Fruit fly (Drosophila melanogaster) whole organism, embryonic: Measurements from ENCODE around the gene Dyrk2.

ENCODE experiments used
- BtbVII ChIP-seq: fragments of 200-800 bp; sonication (Bioruptor generic); optimal IDR thresholded peaks from 3 replicates; lab custom pipeline; 2017; ENCODE audit warnings: missing biosample characterization, mild to moderate bottlenecking, missing genetic modification characterization
- CG10267 ChIP-seq: fragments of 200-800 bp; sonication (Bioruptor generic); optimal IDR thresholded peaks from 2 replicates; lab custom pipeline; 2018; ENCODE audit warnings: missing biosample characterization, mild to moderate bottlenecking, missing genetic modification characterization, moderate library complexity
- CG10543 ChIP-seq: fragments of 200-800 bp; sonication (Bioruptor generic); optimal IDR thresholded peaks from 3 replicates; lab custom pipeline; 2017; ENCODE audit warnings: missing biosample characterization, mild to moderate bottlenecking, missing genetic modification characterization, moderate library complexity
- CG11247 ChIP-seq: fragments of 200-800 bp; sonication (Bioruptor generic); IDR thresholded peaks from 2 replicates; pipeline ENCODE4 v1.3.6; 2022; ENCODE audit warnings: missing biosample characterization, missing genetic modification characterization
- CG12155 ChIP-seq: fragments of 200-800 bp; sonication (Bioruptor generic); optimal IDR thresholded peaks from 3 replicates; lab custom pipeline; 2016; ENCODE audit warnings: missing biosample characterization, missing genetic modification characterization
- CG14014 ChIP-seq: fragments of 200-800 bp; sonication (Bioruptor generic); IDR thresholded peaks from 2 replicates; pipeline ENCODE4 v1.3.6; 2022; ENCODE audit warnings: missing biosample characterization, missing genetic modification characterization
- CG14710 ChIP-seq: fragments of 200-800 bp; sonication (Bioruptor generic); optimal IDR thresholded peaks from 3 replicates; lab custom pipeline; 2019; ENCODE audit warnings: missing biosample characterization, mild to moderate bottlenecking, missing genetic modification characterization, moderate library complexity
- CG17328 ChIP-seq: fragments of 200-800 bp; sonication (Bioruptor generic); IDR thresholded peaks from 2 replicates; pipeline ENCODE4 v1.3.6; 2022; ENCODE audit warnings: missing biosample characterization, missing genetic modification characterization
- CG18764 ChIP-seq: fragments of 200-800 bp; sonication (Bioruptor generic); optimal IDR thresholded peaks from 3 replicates; lab custom pipeline; 2016; ENCODE audit warnings: missing biosample characterization, missing genetic modification characterization
- CG2129 ChIP-seq: fragments of 200-800 bp; sonication (Bioruptor generic); IDR thresholded peaks from 2 replicates; pipeline ENCODE4 v1.3.6; 2022; ENCODE audit warnings: missing biosample characterization, missing genetic modification characterization; ENCODE audit not compliant: partially characterized antibody
- CG2875 ChIP-seq: fragments of 200-800 bp; sonication (Bioruptor generic); optimal IDR thresholded peaks from 2 replicates; lab custom pipeline; 2017; ENCODE audit warnings: missing biosample characterization, mild to moderate bottlenecking, missing genetic modification characterization, missing genetic modification reagents
- CG31388 ChIP-seq: fragments of 200-800 bp; sonication (Bioruptor generic); optimal IDR thresholded peaks from 2 replicates; lab custom pipeline; 2016; ENCODE audit warnings: missing biosample characterization, missing genetic modification characterization
- CG3281 ChIP-seq: fragments of 200-800 bp; sonication (Bioruptor generic); optimal IDR thresholded peaks from 3 replicates; lab custom pipeline; 2017; ENCODE audit warnings: missing biosample characterization, mild to moderate bottlenecking, missing genetic modification characterization
- CG34422 ChIP-seq: fragments of 200-800 bp; sonication (Bioruptor generic); IDR thresholded peaks from 3 replicates; pipeline ENCODE4 v1.3.6; 2022; ENCODE audit warnings: missing biosample characterization, missing genetic modification characterization
- CG3847 ChIP-seq: fragments of 200-800 bp; sonication (Bioruptor generic); IDR thresholded peaks from 2 replicates; pipeline ENCODE4 v1.3.6; 2022; ENCODE audit warnings: missing biosample characterization, missing genetic modification characterization
- CG6272 ChIP-seq: fragments of 200-800 bp; sonication (Bioruptor generic); IDR thresholded peaks from 2 replicates; pipeline ENCODE4 v1.3.6; 2022; ENCODE audit warnings: missing biosample characterization, missing genetic modification characterization
- CG7357 ChIP-seq: fragments of 200-800 bp; sonication (Bioruptor generic); IDR thresholded peaks from 3 replicates; pipeline ENCODE4 v1.3.6; 2022; ENCODE audit warnings: missing biosample characterization, missing genetic modification characterization
- CG8388 ChIP-seq: fragments of 200-800 bp; sonication (Bioruptor generic); optimal IDR thresholded peaks from 2 replicates; lab custom pipeline; 2019; ENCODE audit warnings: missing biosample characterization, mild to moderate bottlenecking, missing genetic modification characterization, moderate library complexity
- CG8944 ChIP-seq: fragments of 200-800 bp; sonication (Bioruptor generic); optimal IDR thresholded peaks from 3 replicates; lab custom pipeline; 2016; ENCODE audit warnings: missing biosample characterization, missing genetic modification characterization
- CG9437 ChIP-seq: fragments of 200-800 bp; sonication (Bioruptor generic); optimal IDR thresholded peaks from 2 replicates; lab custom pipeline; 2018; ENCODE audit warnings: missing biosample characterization, mild to moderate bottlenecking, missing genetic modification characterization
- HLH4C ChIP-seq: fragments of 200-800 bp; sonication (Bioruptor generic); IDR thresholded peaks from 3 replicates; pipeline ENCODE4 v1.3.6; 2022; ENCODE audit warnings: missing biosample characterization, missing genetic modification characterization; ENCODE audit not compliant: partially characterized antibody
- Lim3 ChIP-seq: fragments of 200-800 bp; sonication (Bioruptor generic); IDR thresholded peaks from 2 replicates; pipeline ENCODE4 v1.3.6; 2022; ENCODE audit warnings: missing biosample characterization, missing genetic modification characterization
- Lpt ChIP-seq: fragments of >200 bp; optimal IDR thresholded peaks from 2 replicates; lab custom pipeline; 2018; ENCODE audit warnings: missing biosample characterization, missing genetic modification characterization
- Mad ChIP-seq: fragments of 200-800 bp; sonication (Bioruptor generic); optimal IDR thresholded peaks from 2 replicates; lab custom pipeline; 2016; ENCODE audit warnings: missing biosample characterization, missing genetic modification characterization
- NK7.1 ChIP-seq: fragments of 200-800 bp; sonication (Bioruptor generic); optimal IDR thresholded peaks from 3 replicates; lab custom pipeline; 2016; ENCODE audit warnings: missing biosample characterization, missing genetic modification characterization
- NfI ChIP-seq: fragments of 200-800 bp; sonication (Bioruptor generic); optimal IDR thresholded peaks from 3 replicates; lab custom pipeline; 2018; ENCODE audit warnings: missing biosample characterization, mild to moderate bottlenecking, missing genetic modification characterization, moderate library complexity
- Poxn ChIP-seq: fragments of 200-800 bp; sonication (Bioruptor generic); IDR thresholded peaks from 2 replicates; pipeline ENCODE4 v1.3.6; 2022; ENCODE audit warnings: missing biosample characterization, missing genetic modification characterization
- Sox102F ChIP-seq: fragments of 200-800 bp; sonication (Bioruptor generic); optimal IDR thresholded peaks from 2 replicates; lab custom pipeline; 2018; ENCODE audit warnings: missing biosample characterization, mild to moderate bottlenecking, missing genetic modification characterization, moderate library complexity
- Xbp1 ChIP-seq: fragments of 200-800 bp; sonication (Bioruptor generic); optimal IDR thresholded peaks from 3 replicates; lab custom pipeline; 2016; ENCODE audit warnings: missing biosample characterization, mild to moderate bottlenecking, missing genetic modification characterization
- al ChIP-seq: fragments of 200-800 bp; sonication (Bioruptor generic); IDR thresholded peaks from 2 replicates; pipeline ENCODE4 v1.3.6; 2022; ENCODE audit warnings: missing biosample characterization, missing genetic modification characterization
- bowl ChIP-seq: fragments of 200-800 bp; sonication (Bioruptor generic); IDR thresholded peaks from 2 replicates; pipeline ENCODE4 v1.3.6; 2022; ENCODE audit warnings: missing biosample characterization, missing genetic modification characterization
- chn ChIP-seq: fragments of 200-800 bp; sonication (Bioruptor generic); optimal IDR thresholded peaks from 2 replicates; lab custom pipeline; 2016; ENCODE audit warnings: missing biosample characterization, missing genetic modification characterization
- crc ChIP-seq: fragments of 200-800 bp; sonication (Bioruptor generic); optimal IDR thresholded peaks from 2 replicates; lab custom pipeline; 2016; ENCODE audit warnings: missing biosample characterization, missing genetic modification characterization
- croc ChIP-seq: fragments of 200-800 bp; sonication (Bioruptor generic); conservative IDR thresholded peaks from 3 replicates; pipeline ENCODE4 v1.3.6; 2022; ENCODE audit warnings: missing biosample characterization, missing genetic modification characterization
- da ChIP-seq: fragments of 200-800 bp; sonication (Bioruptor generic); optimal IDR thresholded peaks from 2 replicates; lab custom pipeline; 2016; ENCODE audit warnings: missing biosample characterization, missing genetic modification characterization
- disco-r ChIP-seq: fragments of 200-800 bp; sonication (Bioruptor generic); optimal IDR thresholded peaks from 2 replicates; lab custom pipeline; 2016; ENCODE audit warnings: missing biosample characterization, missing genetic modification characterization
- dmrt11E ChIP-seq: fragments of 200-800 bp; sonication (Bioruptor generic); optimal IDR thresholded peaks from 3 replicates; lab custom pipeline; 2018; ENCODE audit warnings: missing biosample characterization, mild to moderate bottlenecking, missing genetic modification characterization, moderate library complexity
- eve ChIP-seq, 2 experiments: fragments of >200 bp; optimal IDR thresholded peaks; 2 replicates each; lab custom pipeline; 2017; ENCODE audit warnings: missing biosample characterization in 2 of 2, missing genetic modification characterization in 2 of 2
- fd102C ChIP-seq: fragments of 200-800 bp; sonication (Bioruptor generic); optimal IDR thresholded peaks from 2 replicates; lab custom pipeline; 2018; ENCODE audit warnings: missing biosample characterization, mild to moderate bottlenecking, missing genetic modification characterization, moderate library complexity
- grn ChIP-seq: fragments of 200-800 bp; sonication (Bioruptor generic); optimal IDR thresholded peaks from 3 replicates; lab custom pipeline; 2017; ENCODE audit warnings: missing biosample characterization, missing genetic modification characterization
- gt ChIP-seq: fragments of 200-800 bp; sonication (Bioruptor generic); IDR thresholded peaks from 2 replicates; pipeline ENCODE4 v1.3.6; 2022; ENCODE audit warnings: missing biosample characterization, missing genetic modification characterization
- lab ChIP-seq: fragments of 200-800 bp; sonication (Bioruptor generic); optimal IDR thresholded peaks from 3 replicates; lab custom pipeline; 2017; ENCODE audit warnings: missing biosample characterization, missing genetic modification characterization, mild to moderate bottlenecking, moderate library complexity, missing genetic modification reagents
- lilli ChIP-seq: fragments of 200-800 bp; sonication (Bioruptor generic); optimal IDR thresholded peaks from 3 replicates; lab custom pipeline; 2016; ENCODE audit warnings: missing biosample characterization, missing genetic modification characterization
- oc ChIP-seq: fragments of 200-800 bp; sonication (Bioruptor generic); optimal IDR thresholded peaks from 2 replicates; lab custom pipeline; 2018; ENCODE audit warnings: missing biosample characterization, mild to moderate bottlenecking, missing genetic modification characterization, moderate library complexity
- p53 ChIP-seq: fragments of 200-800 bp; sonication (Bioruptor generic); optimal IDR thresholded peaks from 2 replicates; lab custom pipeline; 2016; ENCODE audit warnings: missing biosample characterization, missing genetic modification characterization
- sima ChIP-seq: fragments of 200-800 bp; sonication (Bioruptor generic); optimal IDR thresholded peaks from 2 replicates; lab custom pipeline; 2016; ENCODE audit warnings: missing biosample characterization, missing genetic modification characterization
- slou ChIP-seq: fragments of 200-800 bp; sonication (Bioruptor generic); optimal IDR thresholded peaks from 3 replicates; lab custom pipeline; 2016; ENCODE audit warnings: missing biosample characterization, missing genetic modification characterization
- slp2 ChIP-seq: fragments of 200-800 bp; sonication (Bioruptor generic); optimal IDR thresholded peaks from 2 replicates; lab custom pipeline; 2016; ENCODE audit warnings: missing biosample characterization, missing genetic modification characterization
- tin ChIP-seq: fragments of 200-800 bp; sonication (Bioruptor generic); optimal IDR thresholded peaks from 3 replicates; lab custom pipeline; 2016; ENCODE audit warnings: missing biosample characterization, missing genetic modification characterization
- tna ChIP-seq: fragments of 200-800 bp; sonication (Bioruptor generic); IDR thresholded peaks from 2 replicates; pipeline ENCODE4 v1.3.6; 2022; ENCODE audit warnings: missing biosample characterization, missing genetic modification characterization; ENCODE audit not compliant: partially characterized antibody
- tx ChIP-seq: fragments of 200-800 bp; sonication (Bioruptor generic); optimal IDR thresholded peaks from 2 replicates; lab custom pipeline; 2016; ENCODE audit warnings: missing biosample characterization, missing genetic modification characterization
- vvl ChIP-seq: fragments of 200-800 bp; sonication (Bioruptor generic); IDR thresholded peaks from 2 replicates; pipeline ENCODE4 v1.3.6; 2022; ENCODE audit warnings: missing biosample characterization, missing genetic modification characterization
- yki ChIP-seq: fragments of >200 bp; optimal IDR thresholded peaks from 3 replicates; lab custom pipeline; 2018

The Dyrk2 gene

DNA sequence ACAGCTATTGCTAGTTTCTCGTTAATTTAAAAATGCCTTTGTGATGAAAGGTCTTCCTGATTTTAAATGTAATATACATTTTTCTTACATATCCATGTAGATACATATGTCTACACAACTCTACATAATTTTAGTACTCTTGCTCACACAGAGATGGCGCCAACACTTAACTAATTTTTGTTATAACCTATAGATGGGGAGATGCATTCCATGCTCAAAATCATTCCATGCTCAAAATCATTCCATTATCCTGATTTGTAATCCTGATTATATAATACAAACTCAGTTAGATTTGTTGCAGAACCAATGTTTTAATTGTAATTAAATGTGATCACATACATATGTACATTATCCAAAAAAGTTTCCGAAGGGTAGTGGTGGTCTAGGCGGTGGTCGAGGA is 73.0 kb downstream of the Dyrk2 start (continued):
- TF ChIP-seq vvl (no peak; the same call in 1 of the 2 replicates), CG9437 (GFP tag; lab: Kevin White, UChicago) (no peak), CG34422 (GFP tag; lab: Robert Waterston, UW) (no peak), CG3281 (GFP tag; lab: Kevin White, UChicago) (no peak), NK7.1 (no peak), fd102C (GFP tag; lab: Kevin White, UChicago) (no peak), tin (GFP tag; lab: Kevin White, UChicago) (peak; percentile 10), CG14014 (0 out of 2 replicates have a peak, but pooled peaks have one; percentile 20), CG31388 (GFP tag; lab: Kevin White, UChicago) (no peak), CG8388 (GFP tag; lab: Kevin White, UChicago) (no peak), sima (no peak), crc (GFP tag; lab: Kevin White, UChicago) (no peak), eve (GFP tag; optimal IDR thresholded peaks at IDR 0.05; lab: Kevin White, UChicago) (no peak), CG6272 (GFP tag; lab: Robert Waterston, UW) (no peak), da (GFP tag; lab: Kevin White, UChicago) (no peak), oc (tag; lab: Kevin White, UChicago) (no peak), slou (GFP tag; lab: Kevin White, UChicago) (peak; percentile 1), Xbp1 (GFP tag; lab: Kevin White, UChicago) (peak; percentile 60), Lpt (no peak), dmrt11E (no peak), CG11247 (GFP tag; lab: Robert Waterston, UW) (no peak), CG7357 (no peak), tx (GFP tag; lab: Kevin White, UChicago) (no peak), slp2 (GFP tag; lab: Kevin White, UChicago) (peak; percentile 11), Sox102F (GFP tag; lab: Kevin White, UChicago) (peak; percentile 44), grn (GFP tag; lab: Kevin White, UChicago) (no peak), CG10267 (tag; lab: Kevin White, UChicago) (no peak), lab (no peak), CG17328 (GFP tag; lab: Robert Waterston, UW) (no peak), NfI (GFP tag; lab: Kevin White, UChicago) (no peak), Mad (GFP tag; lab: Kevin White, UChicago) (no peak), CG14710 (tag; lab: Kevin White, UChicago) (no peak), BtbVII (GFP tag; lab: Kevin White, UChicago) (no peak), yki (lab: Kevin White, UChicago) (no peak), disco-r (GFP tag; lab: Kevin White, UChicago) (no peak), Poxn (GFP tag; lab: Robert Waterston, UW) (no peak), CG8944 (peak; percentile 16), tna (GFP tag; lab: Robert Waterston, UW) (no peak), CG3847 (no peak), al (GFP tag; lab: Robert Waterston, UW) (no peak), lilli (GFP tag; lab: Kevin White, UChicago) (no peak), p53 (GFP tag; lab: Kevin White, UChicago) (no peak), chn (no peak), gt (no peak), CG2129 (no peak), bowl (no peak), CG10543 (GFP tag; lab: Kevin White, UChicago) (no peak), CG2875 (GFP tag; lab: Kevin White, UChicago) (no peak), CG18764 (GFP tag; lab: Kevin White, UChicago) (no peak), CG12155 (GFP tag; lab: Kevin White, UChicago) (no peak), Lim3 (GFP tag; lab: Robert Waterston, UW) (no peak), HLH4C (GFP tag; lab: Robert Waterston, UW) (no peak), croc (no peak)
